Fruit fly (Drosophila melanogaster) Kc167 (cell line): ENCODE data around the gene Ski6.

Experiments used
- Myc ChIP-seq: fragments of >200 bp; optimal IDR thresholded peaks from 2 replicates; lab custom pipeline; 2017; ENCODE audit warnings: missing external identifiers
- h ChIP-seq: fragments of >200 bp; optimal IDR thresholded peaks from 3 replicates; lab custom pipeline; 2018; ENCODE audit warnings: missing external identifiers

dm6 chr2L:13236194-13236593 is 14.0 kb upstream of the Ski6 start, which contains the start of gene Jhbp14:
- TF ChIP-seq Myc (lab: Kevin White, UChicago) (no peak), h (no peak)
